Fruit fly (Drosophila melanogaster): ENCODE measurements around the gene CG31643.

Gene CG31643

DNA sequence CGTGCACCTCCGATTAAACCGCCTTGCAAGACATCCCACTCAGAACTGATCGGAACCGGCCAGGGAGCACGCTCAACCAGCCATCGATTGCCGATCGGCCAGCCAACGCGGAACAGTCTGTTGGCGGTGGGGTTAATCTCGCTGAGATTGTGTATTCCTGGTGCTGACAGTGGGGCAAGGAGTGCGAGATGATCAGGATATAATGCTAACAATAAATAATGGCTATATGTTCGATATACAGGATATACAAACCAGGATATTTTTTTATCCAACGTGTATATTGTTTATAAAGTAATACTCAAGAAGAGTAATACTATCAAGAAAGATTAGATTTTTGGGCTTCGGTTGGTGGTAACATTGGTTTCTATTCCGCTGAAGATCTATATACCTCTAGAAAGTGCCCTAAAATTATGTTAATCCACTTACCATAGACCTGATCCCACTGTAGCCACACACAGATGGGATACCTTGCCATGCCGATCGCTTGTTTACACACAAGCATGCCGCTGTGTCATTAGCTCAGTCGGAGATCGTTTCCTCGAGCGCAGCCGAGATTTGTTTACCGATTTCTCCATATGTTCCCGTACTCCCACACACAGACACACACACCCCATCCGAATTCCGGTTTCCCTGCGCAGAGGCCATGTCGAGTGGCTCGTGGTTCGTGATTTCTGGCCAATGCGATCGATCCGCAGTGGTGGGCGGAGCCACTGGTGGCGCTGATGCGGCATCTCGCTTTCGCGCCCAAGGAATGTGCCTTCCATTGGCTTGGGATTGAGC lies 18.4 kb upstream of the CG31643 start, which contains the start of gene H2.0 (continued):
- TF ChIP-seq CoRest (tag; optimal IDR thresholded peaks at IDR 0.05) (peak; percentile 38), wor (GFP tag; IDR thresholded peaks at IDR 0.05) (no peak), CG13775 (GFP tag; optimal IDR thresholded peaks at IDR 0.05) (peak; percentile 25), ftz-f1 (GFP tag; optimal IDR thresholded peaks at IDR 0.05) (no peak), luna (GFP tag; optimal IDR thresholded peaks at IDR 0.05) (no peak), dm (GFP tag; optimal IDR thresholded peaks at IDR 0.05) (peak; percentile 5), CG4617 (GFP tag; optimal IDR thresholded peaks at IDR 0.05; ENCODE audit: borderline replicate concordance) (no peak), da (GFP tag; optimal IDR thresholded peaks at IDR 0.05) (no peak), sqz (GFP tag; optimal IDR thresholded peaks at IDR 0.05) (no peak), ab (GFP tag; optimal IDR thresholded peaks at IDR 0.05) (no peak), Max (GFP tag; optimal IDR thresholded peaks at IDR 0.05) (no peak), CG1024 (GFP tag; IDR thresholded peaks at IDR 0.05) (0 out of 2 replicates have a peak, but pooled peaks have one; percentile 17), fd102C (GFP tag; optimal IDR thresholded peaks at IDR 0.05) (peak; percentile 3), CG4404 (GFP tag; IDR thresholded peaks at IDR 0.05) (peak; percentile 60), slou (GFP tag; optimal IDR thresholded peaks at IDR 0.05) (no peak), CrebB (tag; optimal IDR thresholded peaks at IDR 0.05) (no peak), CG6791 (GFP tag; IDR thresholded peaks at IDR 0.05; ENCODE audit: partially characterized antibody) (no peak), CG33213 (GFP tag; optimal IDR thresholded peaks at IDR 0.05) (no peak), CG17829 (tag; optimal IDR thresholded peaks at IDR 0.05) (peak; percentile 52), lmd (GFP tag; IDR thresholded peaks at IDR 0.05) (peak; percentile 53), CG1233 (GFP tag; optimal IDR thresholded peaks at IDR 0.05) (peak; percentile 30), D (optimal IDR thresholded peaks at IDR 0.05) (no peak), D (GFP tag; optimal IDR thresholded peaks at IDR 0.05) (peak; percentile 46), ato (GFP tag; IDR thresholded peaks at IDR 0.05; ENCODE audit: partially characterized antibody) (no peak), CG43689 (GFP tag; IDR thresholded peaks at IDR 0.05) (no peak), Six4 (GFP tag; optimal IDR thresholded peaks at IDR 0.05) (no peak), schlank (tag; optimal IDR thresholded peaks at IDR 0.05) (no peak), MESR4 (GFP tag; optimal IDR thresholded peaks at IDR 0.05) (no peak), CG4730 (GFP tag; IDR thresholded peaks at IDR 0.05) (no peak), nmo (GFP tag; optimal IDR thresholded peaks at IDR 0.05) (peak; percentile 59), Dp (GFP tag; optimal IDR thresholded peaks at IDR 0.05) (no peak), CG33557 (GFP tag; optimal IDR thresholded peaks at IDR 0.05) (peak; percentile 31), Atf6 (GFP tag; IDR thresholded peaks at IDR 0.05) (no peak), peb (GFP tag; IDR thresholded peaks at IDR 0.05) (no peak), CG10267 (tag; optimal IDR thresholded peaks at IDR 0.05) (peak; percentile 27), klu (GFP tag; IDR thresholded peaks at IDR 0.05) (no peak), CG1603 (tag; optimal IDR thresholded peaks at IDR 0.05) (peak; percentile 57), Asciz (GFP tag; optimal IDR thresholded peaks at IDR 0.05) (no peak), crp (GFP tag; optimal IDR thresholded peaks at IDR 0.05) (no peak), CG7745 (tag; optimal IDR thresholded peaks at IDR 0.05) (no peak), Rfx (GFP tag; IDR thresholded peaks at IDR 0.05) (0 out of 2 replicates have a peak, but pooled peaks have one; percentile 11), corto (GFP tag; optimal IDR thresholded peaks at IDR 0.05) (no peak), gcm (GFP tag; optimal IDR thresholded peaks at IDR 0.05) (peak; percentile 37), CG1529 (GFP tag; optimal IDR thresholded peaks at IDR 0.05) (peak; percentile 38), Hmr (GFP tag; optimal IDR thresholded peaks at IDR 0.05) (peak; percentile 1), Dad (GFP tag; optimal IDR thresholded peaks at IDR 0.05) (no peak), Fer1 (GFP tag; optimal IDR thresholded peaks at IDR 0.05) (no peak), nom (GFP tag; optimal IDR thresholded peaks at IDR 0.05) (no peak), D19B (GFP tag; optimal IDR thresholded peaks at IDR 0.05) (no peak)

Data from whole organism, embryonic.